Worm (Caenorhabditis elegans): ENCODE data around the gene dpf-7.

The dpf-7 gene

ce11 chrIV:4810377-4810984, 8.1 kb upstream of the dpf-7 start, which contains the start of gene eif-1.A (continued):
- TF ChIP-seq aha-1 (tag; optimal IDR thresholded peaks at IDR 0.05) (no peak), sup-37 (GFP tag; optimal IDR thresholded peaks at IDR 0.05) (no peak), unc-86 (tag; optimal IDR thresholded peaks at IDR 0.05) (peak; percentile 7), ceh-8 (GFP tag; optimal IDR thresholded peaks at IDR 0.05) (no peak), snu-23 (GFP tag; optimal IDR thresholded peaks at IDR 0.05) (peak; percentile 75), efl-1 (optimal IDR thresholded peaks at IDR 0.05) (peak; percentile 63 to 66), efl-1 (GFP tag; optimal IDR thresholded peaks at IDR 0.05 in 1 of 2) (peak; percentile 69 to 96), elt-2 (tag; optimal IDR thresholded peaks at IDR 0.05) (no peak), mef-2 (tag; optimal IDR thresholded peaks at IDR 0.05) (no peak), elt-3 (tag; optimal IDR thresholded peaks at IDR 0.05) (peak in 1 of 6 experiments; percentile 61), C16A3.4 (tag; optimal IDR thresholded peaks at IDR 0.05) (peak; percentile 75), mdl-1 (tag; optimal IDR thresholded peaks at IDR 0.05) (no peak), tbx-2 (tag; optimal IDR thresholded peaks at IDR 0.05) (peak; percentile 35), nhr-76 (tag; optimal IDR thresholded peaks at IDR 0.05) (no peak), hlh-4 (tag; optimal IDR thresholded peaks at IDR 0.05) (no peak), lin-35 (GFP tag; optimal IDR thresholded peaks at IDR 0.05) (peak; percentile 54 to 75), nhr-11 (tag; optimal IDR thresholded peaks at IDR 0.05) (no peak), alr-1 (tag; optimal IDR thresholded peaks at IDR 0.05; ENCODE audit: borderline replicate concordance) (no peak), nhr-90 (tag; optimal IDR thresholded peaks at IDR 0.05; ENCODE audit: poor library complexity) (peak; percentile 54), egl-27 (tag; optimal IDR thresholded peaks at IDR 0.05) (no peak), rnt-1 (tag; optimal IDR thresholded peaks at IDR 0.05) (peak; percentile 51), fkh-4 (tag; optimal IDR thresholded peaks at IDR 0.05; ENCODE audit: borderline replicate concordance) (no peak), grh-1 (GFP tag; IDR thresholded peaks at IDR 0.05) (no peak), nhr-71 (tag; optimal IDR thresholded peaks at IDR 0.05) (peak; percentile 63), ets-5 (GFP tag; IDR thresholded peaks at IDR 0.05) (no peak), egl-13 (tag; optimal IDR thresholded peaks at IDR 0.05) (peak; percentile 13), lin-14 (GFP tag; optimal IDR thresholded peaks at IDR 0.05) (no peak), nhr-28 (tag; optimal IDR thresholded peaks at IDR 0.05) (no peak), unc-62 (GFP tag; optimal IDR thresholded peaks at IDR 0.05) (no peak), Y116A8C.19 (tag; optimal IDR thresholded peaks at IDR 0.05; ENCODE audit: borderline replicate concordance) (no peak), nhr-20 (tag; optimal IDR thresholded peaks at IDR 0.05) (peak; percentile 54), nhr-12 (tag; optimal IDR thresholded peaks at IDR 0.05) (no peak), ama-1 (optimal IDR thresholded peaks at IDR 0.05) (no peak), swsn-7 (tag; optimal IDR thresholded peaks at IDR 0.05) (peak; percentile 47), lir-3 (tag; optimal IDR thresholded peaks at IDR 0.05; ENCODE audit: poor library complexity) (no peak), sptf-1 (tag; optimal IDR thresholded peaks at IDR 0.05) (no peak), ztf-4 (tag; optimal IDR thresholded peaks at IDR 0.05) (no peak), lin-13 (GFP tag; optimal IDR thresholded peaks at IDR 0.05) (peak; percentile 6), vab-15 (tag; optimal IDR thresholded peaks at IDR 0.05) (no peak), ceh-63 (GFP tag; optimal IDR thresholded peaks at IDR 0.05) (no peak), tlp-1 (tag; optimal IDR thresholded peaks at IDR 0.05) (no peak), ceh-88 (GFP tag; IDR thresholded peaks at IDR 0.05) (no peak), nhr-77 (tag; optimal IDR thresholded peaks at IDR 0.05) (no peak), mep-1 (tag; optimal IDR thresholded peaks at IDR 0.05) (no peak), ceh-82 (tag; optimal IDR thresholded peaks at IDR 0.05) (peak; percentile 18 to 62 (median 43)), unc-98 (GFP tag; IDR thresholded peaks at IDR 0.05) (no peak), irx-1 (tag; optimal IDR thresholded peaks at IDR 0.05) (no peak), F16B12.6 (tag; optimal IDR thresholded peaks at IDR 0.05) (peak; percentile 82), zip-4 (GFP tag; optimal IDR thresholded peaks at IDR 0.05) (no peak), nhr-84 (tag; optimal IDR thresholded peaks at IDR 0.05) (no peak), ceh-90 (tag; optimal IDR thresholded peaks at IDR 0.05) (no peak), fkh-10 (GFP tag; optimal IDR thresholded peaks at IDR 0.05) (no peak), pag-3 (tag; optimal IDR thresholded peaks at IDR 0.05; ENCODE audit: borderline replicate concordance, insufficient read depth) (no peak)

All from whole organism, L1 larva.